Worm (Caenorhabditis elegans): Measurements from ENCODE around the gene hic-1.

- TF ChIP-seq him-1 (tag; optimal IDR thresholded peaks at IDR 0.05) = peak; percentile 63
- TF ChIP-seq W03F9.2 (tag; optimal IDR thresholded peaks at IDR 0.05) = peak; percentile 75
- peak; percentile 77 for TF ChIP-seq dao-5 (tag; optimal IDR thresholded peaks at IDR 0.05)
Observed at ce11 chrX:6593178-6593786, 5.3 kb downstream of the hic-1 start.

All from whole organism, L4/young adult.